Worm (Caenorhabditis elegans): ENCODE measurements around the gene slc-17.1.

- TF ChIP-seq ceh-34 (tag; optimal IDR thresholded peaks at IDR 0.05) (no peak), T23F11.4 (GFP tag; optimal IDR thresholded peaks at IDR 0.05) (no peak), ceh-45 (GFP tag; IDR thresholded peaks at IDR 0.05) (no peak), sox-2 (GFP tag; IDR thresholded peaks at IDR 0.05) (no peak), Y22D7AL.16 (tag; optimal IDR thresholded peaks at IDR 0.05) (no peak)
Measured at ce11 chrX:17471703-17472102, 7.0 kb upstream of the slc-17.1 start.
